Worm (Caenorhabditis elegans): ENCODE measurements around the gene clec-24.

ce11 chrV:16814541-16815207, 47.1 kb upstream of the clec-24 start:
- TF ChIP-seq klf-2 (GFP tag; conservative IDR thresholded peaks at IDR 0.05) (no peak), flt-1 (GFP tag; IDR thresholded peaks at IDR 0.05) (no peak), T22C8.4 (GFP tag; IDR thresholded peaks at IDR 0.05) (no peak), cog-1 (tag; optimal IDR thresholded peaks at IDR 0.05) (no peak)

Data from whole organism, midembryonic.